Fruit fly (Drosophila melanogaster) whole organism, pupa: ENCODE results near the gene Fum3.

ENCODE experiments used
- CG12605 ChIP-seq: fragments of 200-800 bp; sonication (Bioruptor generic); IDR thresholded peaks from 2 replicates; pipeline ENCODE4 v1.3.6; 2022; ENCODE audit warnings: missing biosample characterization, missing genetic modification characterization
- CG13204 ChIP-seq: fragments of 200-800 bp; sonication (Bioruptor generic); optimal IDR thresholded peaks from 2 replicates; lab custom pipeline; 2018; ENCODE audit warnings: missing biosample characterization, mild to moderate bottlenecking, missing genetic modification characterization, moderate library complexity
- CG15710 ChIP-seq: fragments of 200-800 bp; sonication (Bioruptor generic); optimal IDR thresholded peaks from 2 replicates; lab custom pipeline; 2018; ENCODE audit warnings: missing biosample characterization, mild to moderate bottlenecking, missing genetic modification characterization, moderate library complexity
- CG17806 ChIP-seq: fragments of 200-800 bp; sonication (Bioruptor generic); optimal IDR thresholded peaks from 2 replicates; lab custom pipeline; 2018; ENCODE audit warnings: missing biosample characterization, mild to moderate bottlenecking, missing genetic modification characterization, moderate library complexity
- CG4496 ChIP-seq: fragments of 200-800 bp; sonication (Bioruptor generic); IDR thresholded peaks from 3 replicates; pipeline ENCODE4 v1.3.6; 2022; ENCODE audit warnings: missing biosample characterization, missing genetic modification characterization
- EcR ChIP-seq: fragments of 200-800 bp; sonication (Bioruptor generic); optimal IDR thresholded peaks from 3 replicates; lab custom pipeline; 2019; ENCODE audit warnings: missing biosample characterization, missing genetic modification characterization, mild to moderate bottlenecking, moderate library complexity, missing genetic modification reagents

dm6 chr3L:11472388-11472787, 6.7 kb upstream of the Fum3 start:
- TF ChIP-seq EcR (GFP tag; lab: Kevin White, UChicago) (no peak), CG12605 (no peak), CG15710 (tag; lab: Kevin White, UChicago) (no peak), CG4496 (no peak), CG13204 (GFP tag; lab: Kevin White, UChicago) (no peak), CG17806 (tag; lab: Kevin White, UChicago) (no peak)
